Worm (Caenorhabditis elegans): ENCODE measurements around the gene skn-1.
A peak's percentile ranks its signal among the peaks of the same experiment; 100 is the strongest.

The skn-1 gene

DNA sequence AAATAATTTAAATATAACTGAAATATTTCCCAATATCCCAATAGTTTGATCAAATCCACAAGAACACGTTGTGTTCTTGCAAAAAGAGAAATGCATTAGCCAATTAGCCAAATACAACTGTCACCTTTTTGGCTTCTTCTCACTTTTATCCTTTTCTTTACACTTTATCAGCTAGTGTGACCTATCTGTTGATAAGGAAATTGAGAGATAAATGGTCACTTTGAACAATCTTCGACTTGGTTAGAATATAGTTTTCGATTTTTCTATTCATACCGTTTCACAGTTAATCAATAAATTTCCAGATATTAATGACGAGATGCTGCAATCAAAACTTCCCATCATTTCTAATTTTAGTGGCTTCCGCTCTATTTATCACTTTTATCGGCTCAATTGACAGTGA lies 48.6 kb upstream of the skn-1 start, which contains the start of gene C55C3.1:
TSS of gene C55C3.1 (plus strand) at position 301 of the 400 bp plus-strand sequence.
- TF ChIP-seq sea-2 (GFP tag; IDR thresholded peaks at IDR 0.05): no peak
- TF ChIP-seq nhr-90 (tag; optimal IDR thresholded peaks at IDR 0.05): no peak
- no peak for TF ChIP-seq snpc-3.4 (tag; optimal IDR thresholded peaks at IDR 0.05)
- TF ChIP-seq cebp-2 (GFP tag; IDR thresholded peaks at IDR 0.05): no peak
- TF ChIP-seq F10E7.11 (tag; optimal IDR thresholded peaks at IDR 0.05): no peak
- no peak for TF ChIP-seq ceh-58 (GFP tag; IDR thresholded peaks at IDR 0.05)
- no peak for TF ChIP-seq hsf-1 (GFP tag; IDR thresholded peaks at IDR 0.05)
- TF ChIP-seq madf-8 (GFP tag; conservative IDR thresholded peaks at IDR 0.05): no peak
- no peak for TF ChIP-seq mel-28 (tag; optimal IDR thresholded peaks at IDR 0.05; ENCODE audit: borderline replicate concordance)
- no peak for TF ChIP-seq ztf-26 (tag; optimal IDR thresholded peaks at IDR 0.05)
- TF ChIP-seq efl-1 (GFP tag; optimal IDR thresholded peaks at IDR 0.05): no peak
- no peak for TF ChIP-seq Y56A3A.18 (GFP tag; IDR thresholded peaks at IDR 0.05)
- TF ChIP-seq F39B2.1 (GFP tag; IDR thresholded peaks at IDR 0.05): no peak
- no peak for TF ChIP-seq lin-54 (GFP tag; optimal IDR thresholded peaks at IDR 0.05)
- no peak for TF ChIP-seq ceh-40 (GFP tag; IDR thresholded peaks at IDR 0.05)

- TF ChIP-seq ceh-40 (GFP tag; IDR thresholded peaks at IDR 0.05): no peak
- no peak for TF ChIP-seq egl-44 (GFP tag; IDR thresholded peaks at IDR 0.05)
- no peak for TF ChIP-seq ekl-4 (GFP tag; IDR thresholded peaks at IDR 0.05)
- TF ChIP-seq lag-1 (GFP tag; IDR thresholded peaks at IDR 0.05): no peak
- TF ChIP-seq snpc-4 (GFP tag; optimal IDR thresholded peaks at IDR 0.05): no peak
- TF ChIP-seq snpc-4 (tag; optimal IDR thresholded peaks at IDR 0.05): no peak
- TF ChIP-seq D2030.7 (GFP tag; IDR thresholded peaks at IDR 0.05): no peak
Observed at ce11 chrIV:5706603-5707002, 46.4 kb upstream of the skn-1 start.

- TF ChIP-seq lin-26 (GFP tag; IDR thresholded peaks at IDR 0.05) (no peak), lag-1 (GFP tag; IDR thresholded peaks at IDR 0.05) (no peak), Y79H2A.3 (GFP tag; conservative IDR thresholded peaks at IDR 0.05) (no peak)
Observed at ce11 chrIV:5703917-5704316, 43.7 kb upstream of the skn-1 start.

DNA sequence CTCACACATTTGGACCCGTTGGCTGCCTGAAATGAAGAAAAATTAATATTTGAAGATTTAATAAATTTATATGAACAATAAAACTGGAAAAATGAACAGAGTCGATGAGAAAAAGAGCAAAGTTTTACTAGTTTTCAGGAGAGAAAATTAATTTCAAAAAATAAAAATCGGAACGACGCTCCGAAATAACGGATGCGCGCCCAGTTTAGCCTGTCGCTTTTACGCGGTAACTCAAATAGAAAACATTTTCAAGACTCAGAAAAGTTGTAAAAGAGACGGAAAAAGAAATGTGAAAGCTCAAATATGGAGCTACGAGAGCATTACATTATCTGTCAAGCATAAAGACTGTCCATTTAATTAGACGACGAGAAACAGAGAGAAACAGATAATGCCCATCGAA lies 43.3 kb upstream of the skn-1 start, which contains the start of the genes C55C3.73 and perm-5:
TSS of gene C55C3.73 (minus strand) at position 9 of the 400 bp plus-strand sequence.
TSS of gene perm-5 (minus strand) at position 26 of the 400 bp plus-strand sequence.
- no peak for TF ChIP-seq rpc-1 (optimal IDR thresholded peaks at IDR 0.05)
- no peak for TF ChIP-seq rpc-1 (tag; optimal IDR thresholded peaks at IDR 0.05)
- no peak for TF ChIP-seq dpff-1 (tag; optimal IDR thresholded peaks at IDR 0.05)
- TF ChIP-seq attf-3 (GFP tag; conservative IDR thresholded peaks at IDR 0.05): peak; percentile 85

- TF ChIP-seq snpc-3.4 (tag; optimal IDR thresholded peaks at IDR 0.05) (no peak), F10E7.11 (tag; optimal IDR thresholded peaks at IDR 0.05) (no peak), unc-130 (GFP tag; optimal IDR thresholded peaks at IDR 0.05) (no peak), ekl-4 (GFP tag; IDR thresholded peaks at IDR 0.05) (no peak), atf-7 (tag; optimal IDR thresholded peaks at IDR 0.05) (no peak), K11D2.4 (GFP tag; IDR thresholded peaks at IDR 0.05) (no peak), ztf-6 (GFP tag; IDR thresholded peaks at IDR 0.05) (no peak), C06A6.2 (GFP tag; conservative IDR thresholded peaks at IDR 0.05) (no peak), F55B11.4 (tag; optimal IDR thresholded peaks at IDR 0.05; ENCODE audit: borderline replicate concordance, insufficient read depth) (no peak), lsl-1 (GFP tag; optimal IDR thresholded peaks at IDR 0.05) (no peak), pbrm-1 (GFP tag; IDR thresholded peaks at IDR 0.05) (no peak)
Observed at ce11 chrIV:5701646-5702045, 41.5 kb upstream of the skn-1 start.

Data from whole organism, young adult.